Fruit fly (Drosophila melanogaster) whole organism, embryonic: ENCODE measurements around the gene Dad1.

ENCODE experiments used
- Bgb ChIP-seq: fragments of 200-800 bp; sonication (Bioruptor generic); IDR thresholded peaks from 2 replicates; pipeline ENCODE4 v1.3.6; 2022; ENCODE audit warnings: missing biosample characterization, missing genetic modification characterization; ENCODE audit not compliant: partially characterized antibody
- CG11504 ChIP-seq: fragments of 200-800 bp; sonication (Bioruptor generic); optimal IDR thresholded peaks from 3 replicates; lab custom pipeline; 2019; ENCODE audit warnings: missing biosample characterization, mild to moderate bottlenecking, missing genetic modification characterization, moderate library complexity
- CG1233 ChIP-seq: fragments of 200-800 bp; sonication (Bioruptor generic); optimal IDR thresholded peaks from 4 replicates; lab custom pipeline; 2018; ENCODE audit warnings: missing biosample characterization, mild to moderate bottlenecking, missing genetic modification characterization
- CG13287 ChIP-seq: fragments of 200-800 bp; sonication (Bioruptor generic); IDR thresholded peaks from 2 replicates; pipeline ENCODE4 v1.3.6; 2022; ENCODE audit warnings: missing biosample characterization, missing genetic modification characterization; ENCODE audit not compliant: partially characterized antibody
- CG13894 ChIP-seq: fragments of 200-800 bp; sonication (Bioruptor generic); optimal IDR thresholded peaks from 3 replicates; lab custom pipeline; 2018; ENCODE audit warnings: missing biosample characterization, mild to moderate bottlenecking, missing genetic modification characterization, moderate library complexity
- CG14667 ChIP-seq: fragments of 200-800 bp; sonication (Bioruptor generic); IDR thresholded peaks from 2 replicates; pipeline ENCODE4 v1.3.6; 2022; ENCODE audit warnings: missing biosample characterization, missing genetic modification characterization
- CG14860 ChIP-seq: fragments of 200-800 bp; sonication (Bioruptor generic); IDR thresholded peaks from 3 replicates; pipeline ENCODE4 v1.3.6; 2022; ENCODE audit warnings: missing biosample characterization, missing genetic modification characterization; ENCODE audit not compliant: partially characterized antibody
- CG17829 ChIP-seq: fragments of 200-800 bp; optimal IDR thresholded peaks from 2 replicates; lab custom pipeline; 2019; ENCODE audit warnings: missing biosample characterization, mild to moderate bottlenecking, missing genetic modification characterization, moderate library complexity
- CG2129 ChIP-seq: fragments of 200-800 bp; sonication (Bioruptor generic); IDR thresholded peaks from 2 replicates; pipeline ENCODE4 v1.3.6; 2022; ENCODE audit warnings: missing biosample characterization, missing genetic modification characterization; ENCODE audit not compliant: partially characterized antibody
- CG2712 ChIP-seq: fragments of 200-800 bp; optimal IDR thresholded peaks from 3 replicates; lab custom pipeline; 2019; ENCODE audit warnings: missing biosample characterization, mild to moderate bottlenecking, missing genetic modification characterization, moderate library complexity
- CG30431 ChIP-seq: fragments of 200-800 bp; sonication (Bioruptor generic); optimal IDR thresholded peaks from 2 replicates; lab custom pipeline; 2017; ENCODE audit warnings: missing biosample characterization, missing genetic modification characterization
- CG4854 ChIP-seq: fragments of 200-800 bp; sonication (Bioruptor generic); optimal IDR thresholded peaks from 2 replicates; lab custom pipeline; 2016; ENCODE audit warnings: missing biosample characterization, missing genetic modification characterization, inconsistent platforms
- CG6654 ChIP-seq: fragments of 200-800 bp; sonication (Bioruptor generic); optimal IDR thresholded peaks from 2 replicates; lab custom pipeline; 2017; ENCODE audit warnings: missing biosample characterization, mild to moderate bottlenecking, missing genetic modification characterization
- CG6791 ChIP-seq: fragments of 200-800 bp; sonication (Bioruptor generic); IDR thresholded peaks from 3 replicates; pipeline ENCODE4 v1.3.6; 2022; ENCODE audit warnings: missing biosample characterization, missing genetic modification characterization; ENCODE audit not compliant: partially characterized antibody
- CG7963 ChIP-seq: fragments of 200-800 bp; sonication (Bioruptor generic); IDR thresholded peaks from 3 replicates; pipeline ENCODE4 v1.3.6; 2022; ENCODE audit warnings: missing biosample characterization, missing genetic modification characterization; ENCODE audit not compliant: partially characterized antibody
- CG8281 ChIP-seq: fragments of 200-800 bp; sonication (Bioruptor generic); optimal IDR thresholded peaks from 2 replicates; lab custom pipeline; 2018; ENCODE audit warnings: missing biosample characterization, mild to moderate bottlenecking, missing genetic modification characterization, moderate library complexity
- CG8290 ChIP-seq, 3 experiments: fragments of 200-800 bp; sonication (Bioruptor generic); optimal IDR thresholded peaks; 2 replicates each; lab custom pipeline; 2016 to 2019; ENCODE audit warnings: missing biosample characterization in 3 of 3, missing genetic modification characterization in 3 of 3, mild to moderate bottlenecking in 2 of 3, moderate library complexity in 1 of 3
- CG9437 ChIP-seq: fragments of 200-800 bp; sonication (Bioruptor generic); optimal IDR thresholded peaks from 2 replicates; lab custom pipeline; 2018; ENCODE audit warnings: missing biosample characterization, mild to moderate bottlenecking, missing genetic modification characterization
- Dp ChIP-seq: fragments of 200-800 bp; sonication (Bioruptor generic); optimal IDR thresholded peaks from 2 replicates; lab custom pipeline; 2018; ENCODE audit warnings: missing biosample characterization, mild to moderate bottlenecking, missing genetic modification characterization, moderate library complexity
- Ets97D ChIP-seq: fragments of 200-800 bp; sonication (Bioruptor generic); optimal IDR thresholded peaks from 3 replicates; lab custom pipeline; 2016; ENCODE audit warnings: missing biosample characterization, missing genetic modification characterization
- Hmr ChIP-seq: fragments of 200-800 bp; sonication (Bioruptor generic); optimal IDR thresholded peaks from 3 replicates; lab custom pipeline; 2017; ENCODE audit warnings: mild to moderate bottlenecking, missing biosample characterization, missing genetic modification reagents, missing genetic modification characterization
- Med ChIP-seq: fragments of 200-800 bp; sonication (Bioruptor generic); peaks from one replicate; lab custom pipeline; 2016; ENCODE audit warnings: missing biosample characterization, missing genetic modification characterization, mild to moderate bottlenecking, inconsistent platforms, moderate library complexity
- Oli ChIP-seq: fragments of 200-800 bp; sonication (Bioruptor generic); optimal IDR thresholded peaks from 2 replicates; lab custom pipeline; 2018; ENCODE audit warnings: missing biosample characterization, mild to moderate bottlenecking, missing genetic modification characterization, moderate library complexity
- Rx ChIP-seq: fragments of 200-800 bp; sonication (Bioruptor generic); IDR thresholded peaks from 2 replicates; pipeline ENCODE4 v1.3.6; 2022; ENCODE audit warnings: missing biosample characterization, missing genetic modification characterization
- Scr ChIP-seq: fragments of 200-800 bp; sonication (Bioruptor generic); IDR thresholded peaks from 2 replicates; pipeline ENCODE4 v1.3.6; 2022; ENCODE audit warnings: missing biosample characterization, missing genetic modification characterization; ENCODE audit not compliant: partially characterized antibody
- Sin3A ChIP-seq: fragments of >200 bp; optimal IDR thresholded peaks from 2 replicates; lab custom pipeline; 2018
- Sry-δ ChIP-seq: fragments of 200-800 bp; sonication (Bioruptor generic); optimal IDR thresholded peaks from 2 replicates; lab custom pipeline; 2016; ENCODE audit warnings: missing biosample characterization, missing genetic modification characterization
- YL-1 ChIP-seq: fragments of 200-800 bp; sonication (Bioruptor generic); optimal IDR thresholded peaks from 3 replicates; lab custom pipeline; 2017; ENCODE audit warnings: missing biosample characterization, mild to moderate bottlenecking, missing genetic modification characterization
- bbx ChIP-seq: fragments of 200-800 bp; sonication (Bioruptor generic); IDR thresholded peaks from 2 replicates; pipeline ENCODE4 v1.3.6; 2022; ENCODE audit warnings: missing biosample characterization, missing genetic modification characterization; ENCODE audit not compliant: partially characterized antibody
- chinmo ChIP-seq: fragments of 200-800 bp; sonication (Bioruptor generic); IDR thresholded peaks from 4 replicates; pipeline ENCODE4 v1.3.6; 2022; ENCODE audit warnings: missing biosample characterization, missing genetic modification characterization; ENCODE audit not compliant: partially characterized antibody
- chn ChIP-seq: fragments of 200-800 bp; sonication (Bioruptor generic); optimal IDR thresholded peaks from 2 replicates; lab custom pipeline; 2016; ENCODE audit warnings: missing biosample characterization, missing genetic modification characterization
- gce ChIP-seq: fragments of 200-800 bp; sonication (Bioruptor generic); IDR thresholded peaks from 3 replicates; pipeline ENCODE4 v1.3.6; 2022; ENCODE audit warnings: missing biosample characterization, missing genetic modification characterization
- gsb ChIP-seq: fragments of 200-800 bp; sonication (Bioruptor generic); IDR thresholded peaks from 2 replicates; pipeline ENCODE4 v1.3.6; 2022; ENCODE audit warnings: missing biosample characterization, missing genetic modification characterization
- hbn ChIP-seq: fragments of 200-800 bp; sonication (Bioruptor generic); IDR thresholded peaks from 2 replicates; pipeline ENCODE4 v1.3.6; 2022; ENCODE audit warnings: missing biosample characterization, missing genetic modification characterization; ENCODE audit not compliant: partially characterized antibody
- jumu ChIP-seq: fragments of 200-800 bp; sonication (Bioruptor generic); optimal IDR thresholded peaks from 3 replicates; lab custom pipeline; 2016; ENCODE audit warnings: missing biosample characterization, missing genetic modification characterization
- kni ChIP-seq: fragments of 200-800 bp; sonication (Bioruptor generic); optimal IDR thresholded peaks from 3 replicates; lab custom pipeline; 2017; ENCODE audit warnings: mild to moderate bottlenecking, missing biosample characterization, missing genetic modification reagents, missing genetic modification characterization
- mld ChIP-seq: fragments of 200-800 bp; sonication (Bioruptor generic); IDR thresholded peaks from 3 replicates; pipeline ENCODE4 v1.3.6; 2022; ENCODE audit warnings: missing biosample characterization, missing genetic modification characterization; ENCODE audit not compliant: partially characterized antibody
- nau ChIP-seq: fragments of 200-800 bp; sonication (Bioruptor generic); optimal IDR thresholded peaks from 3 replicates; lab custom pipeline; 2017; ENCODE audit warnings: missing biosample characterization, mild to moderate bottlenecking, missing genetic modification characterization, missing genetic modification reagents
- nerfin-2 ChIP-seq: fragments of 200-800 bp; sonication (Bioruptor generic); IDR thresholded peaks from 2 replicates; pipeline ENCODE4 v1.3.6; 2022; ENCODE audit warnings: missing biosample characterization, missing genetic modification characterization; ENCODE audit not compliant: partially characterized antibody
- otp ChIP-seq: fragments of 200-800 bp; sonication (Bioruptor generic); IDR thresholded peaks from 3 replicates; pipeline ENCODE4, ENCODE4 v1.3.6; 2022; ENCODE audit warnings: missing biosample characterization, missing genetic modification characterization
- pita ChIP-seq: fragments of 200-800 bp; sonication (Bioruptor generic); optimal IDR thresholded peaks from 2 replicates; lab custom pipeline; 2017; ENCODE audit warnings: missing biosample characterization, mild to moderate bottlenecking, missing genetic modification characterization
- pzg ChIP-seq: fragments of 200-800 bp; sonication (Bioruptor generic); optimal IDR thresholded peaks from 3 replicates; lab custom pipeline; 2018; ENCODE audit warnings: missing biosample characterization, mild to moderate bottlenecking, missing genetic modification characterization, moderate library complexity
- sna ChIP-seq: fragments of 200-800 bp; sonication (Bioruptor generic); IDR thresholded peaks from 2 replicates; pipeline ENCODE4 v1.3.6; 2022; ENCODE audit warnings: missing biosample characterization, missing genetic modification characterization; ENCODE audit not compliant: partially characterized antibody
- stwl ChIP-seq: fragments of 200-800 bp; sonication (Bioruptor generic); optimal IDR thresholded peaks from 3 replicates; lab custom pipeline; 2018; ENCODE audit warnings: missing biosample characterization, mild to moderate bottlenecking, missing genetic modification characterization, moderate library complexity
- tna ChIP-seq: fragments of 200-800 bp; sonication (Bioruptor generic); IDR thresholded peaks from 2 replicates; pipeline ENCODE4 v1.3.6; 2022; ENCODE audit warnings: missing biosample characterization, missing genetic modification characterization; ENCODE audit not compliant: partially characterized antibody
- trem ChIP-seq: fragments of 200-800 bp; optimal IDR thresholded peaks from 3 replicates; lab custom pipeline; 2019; ENCODE audit warnings: missing biosample characterization, mild to moderate bottlenecking, missing genetic modification characterization, moderate library complexity
- unc-4 ChIP-seq: fragments of 200-800 bp; sonication (Bioruptor generic); IDR thresholded peaks from 2 replicates; pipeline ENCODE4 v1.3.6; 2022; ENCODE audit warnings: missing biosample characterization, missing genetic modification characterization; ENCODE audit not compliant: partially characterized antibody
- usp ChIP-seq: fragments of >200 bp; optimal IDR thresholded peaks from 2 replicates; lab custom pipeline; 2017; ENCODE audit warnings: missing biosample characterization, missing genetic modification characterization

The Dad1 gene

dm6 chr2L:8374235-8374634 is 9.7 kb downstream of the Dad1 start, which contains the start of gene Wdr82 (continued):
- TF ChIP-seq bbx (peak; percentile 87), Rx (no peak), usp (GFP tag; lab: Kevin White, UChicago) (no peak), CG2129 (GFP tag; lab: Robert Waterston, UW) (peak; percentile 55; the same call in 1 of the 2 replicates), CG6791 (GFP tag; lab: Robert Waterston, UW) (peak; percentile 81), chn (GFP tag; lab: Kevin White, UChicago) (no peak), Med (GFP tag; lab: Kevin White, UChicago) (peak; percentile 2), nerfin-2 (GFP tag; lab: Robert Waterston, UW) (peak; percentile 76; the same call in 1 of the 2 replicates), Oli (tag; lab: Kevin White, UChicago) (no peak), CG30431 (GFP tag; lab: Kevin White, UChicago) (no peak), Sin3A (lab: Kevin White, UChicago) (peak; percentile 5), CG1233 (no peak), nau (GFP tag; lab: Kevin White, UChicago) (no peak), CG8290 (GFP tag; optimal IDR thresholded peaks at IDR 0.05; lab: Kevin White, UChicago) (no peak), CG8290 (tag; optimal IDR thresholded peaks at IDR 0.05; lab: Kevin White, UChicago) (peak in 1 of 2 experiments; percentile 10), Sry-δ (GFP tag; lab: Kevin White, UChicago) (peak; percentile 47), Bgb (GFP tag; lab: Robert Waterston, UW) (peak; percentile 68; the same call in 1 of the 2 replicates), CG9437 (GFP tag; lab: Kevin White, UChicago) (no peak), CG4854 (GFP tag; lab: Kevin White, UChicago) (no peak), tna (GFP tag; lab: Robert Waterston, UW) (peak; percentile 83), unc-4 (GFP tag; lab: Robert Waterston, UW) (peak; percentile 76), CG14860 (peak; percentile 62), mld (GFP tag; lab: Robert Waterston, UW) (peak; percentile 59; the same call in 1 of the 3 replicates), CG14667 (GFP tag; lab: Robert Waterston, UW) (no peak), CG6654 (GFP tag; lab: Kevin White, UChicago) (no peak), chinmo (GFP tag; lab: Robert Waterston, UW) (peak; percentile 83), CG8281 (tag; lab: Kevin White, UChicago) (peak; percentile 63), Hmr (GFP tag; lab: Kevin White, UChicago) (no peak), pzg (peak; percentile 65), CG2712 (tag; lab: Kevin White, UChicago) (peak; percentile 18), gsb (GFP tag; lab: Robert Waterston, UW) (no peak), YL-1 (GFP tag; lab: Kevin White, UChicago) (peak; percentile 8), Scr (GFP tag; lab: Robert Waterston, UW) (peak; percentile 75), gce (GFP tag; lab: Robert Waterston, UW) (no peak), jumu (GFP tag; lab: Kevin White, UChicago) (no peak), kni (GFP tag; lab: Kevin White, UChicago) (no peak), CG13287 (GFP tag; lab: Robert Waterston, UW) (peak; percentile 85), sna (GFP tag; lab: Robert Waterston, UW) (peak; percentile 73), otp (GFP tag; lab: Robert Waterston, UW) (no peak), CG7963 (GFP tag; lab: Robert Waterston, UW) (peak; percentile 70; the same call in 1 of the 3 replicates), trem (peak; percentile 42), pita (GFP tag; lab: Kevin White, UChicago) (no peak), hbn (GFP tag; lab: Robert Waterston, UW) (peak; percentile 61), CG13894 (tag; lab: Kevin White, UChicago) (no peak), stwl (peak; percentile 86), CG17829 (peak; percentile 31), Ets97D (GFP tag; lab: Kevin White, UChicago) (peak; percentile 7), CG11504 (tag; lab: Kevin White, UChicago) (peak; percentile 77), Dp (peak; percentile 84)
